Fruit fly (Drosophila melanogaster) Kc167 (cell line): Measurements from ENCODE around the gene CG7044.

Experiments
- Myc ChIP-seq: fragments of >200 bp; optimal IDR thresholded peaks from 2 replicates; lab custom pipeline; 2017; ENCODE audit warnings: missing external identifiers
- insv ChIP-seq: fragments of >200 bp; optimal IDR thresholded peaks from 3 replicates; lab custom pipeline; 2018; ENCODE audit warnings: missing external identifiers
- psq ChIP-seq: fragments of >200 bp; optimal IDR thresholded peaks from 2 replicates; lab custom pipeline; 2017; ENCODE audit warnings: missing external identifiers

- TF ChIP-seq psq (lab: Kevin White, UChicago) (no peak), Myc (no peak), insv (no peak)
Measured at dm6 chr3R:21071943-21072500, 29.5 kb downstream of the CG7044 start.
